Fruit fly (Drosophila melanogaster) Kc167 (cell line): ENCODE data around the gene Pxd.

Experiments
- Sin3A ChIP-seq: fragments of >200 bp; optimal IDR thresholded peaks from 2 replicates; lab custom pipeline; 2018; ENCODE audit warnings: missing external identifiers
- insv ChIP-seq: fragments of >200 bp; optimal IDR thresholded peaks from 3 replicates; lab custom pipeline; 2018; ENCODE audit warnings: missing external identifiers
- psq ChIP-seq: fragments of >200 bp; optimal IDR thresholded peaks from 2 replicates; lab custom pipeline; 2017; ENCODE audit warnings: missing external identifiers
- ttk ChIP-seq: sonication (Bioruptor generic); optimal IDR thresholded peaks from 2 replicates; lab custom pipeline; 2017; ENCODE audit warnings: missing external identifiers

DNA sequence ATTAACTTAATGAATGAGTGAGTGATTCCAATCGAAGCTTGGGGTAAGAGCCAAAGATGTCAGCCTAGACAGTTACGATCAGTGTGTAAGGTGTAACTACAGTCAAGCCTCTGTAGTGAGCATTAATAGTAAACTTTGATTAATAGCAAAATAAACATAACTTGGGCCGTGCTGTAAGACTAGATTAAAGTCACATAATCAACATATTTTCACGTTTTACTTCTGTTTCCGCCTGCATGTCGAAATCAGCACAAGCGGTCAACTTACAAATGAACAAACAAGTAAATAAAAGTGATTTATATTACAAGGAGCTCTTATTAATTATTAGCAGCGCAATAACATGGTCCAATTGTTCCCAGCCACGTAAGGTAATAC, 26.5 kb upstream of the Pxd start:
- no peak for TF ChIP-seq ttk (lab: Kevin White, UChicago)
- no peak for TF ChIP-seq psq (lab: Kevin White, UChicago)
- TF ChIP-seq Sin3A = no peak
- no peak for TF ChIP-seq insv
